Worm (Caenorhabditis elegans) whole organism, L4 larva: ENCODE data around the gene F55A11.8.
A peak's percentile ranks its signal among the peaks of the same experiment; 100 is the strongest.

Experiments
- F10B5.3 ChIP-seq: sonication (generic microtip); optimal IDR thresholded peaks from 2 replicates; lab custom pipeline; 2016; ENCODE audit warnings: mild to moderate bottlenecking, missing genetic modification characterization, missing compliant biosample characterization
- F26F4.8 ChIP-seq: fragments of 200-800 bp; sonication (Bioruptor generic); conservative IDR thresholded peaks from 2 replicates; pipeline ENCODE4 v1.3.6; 2022; ENCODE audit warnings: missing genetic modification characterization, missing compliant biosample characterization
- F37D6.2 ChIP-seq: sonication (generic microtip); optimal IDR thresholded peaks from 2 replicates; lab custom pipeline; 2016; ENCODE audit warnings: mild to moderate bottlenecking, missing genetic modification characterization, missing compliant biosample characterization
- F44E2.7 ChIP-seq: fragments of 200-800 bp; sonication (Bioruptor generic); IDR thresholded peaks from 2 replicates; pipeline ENCODE4 v2.1.2; 2022; ENCODE audit warnings: missing genetic modification characterization, missing compliant biosample characterization
- F49E8.2 ChIP-seq: sonication (generic microtip); optimal IDR thresholded peaks from 2 replicates; lab custom pipeline; 2016; ENCODE audit warnings: missing compliant biosample characterization, mild to moderate bottlenecking, missing genetic modification characterization, borderline replicate concordance
- T20F7.1 ChIP-seq: fragments of 200-800 bp; sonication (Bioruptor generic); optimal IDR thresholded peaks from 2 replicates; lab custom pipeline; 2018; ENCODE audit warnings: mild to moderate bottlenecking, missing genetic modification characterization, missing compliant biosample characterization
- Y5F2A.4 ChIP-seq: fragments of 200-800 bp; sonication (Bioruptor generic); optimal IDR thresholded peaks from 2 replicates; lab custom pipeline; 2018; ENCODE audit warnings: mild to moderate bottlenecking, missing genetic modification characterization, missing compliant biosample characterization
- ZK337.2 ChIP-seq: fragments of 200-800 bp; sonication (Bioruptor generic); IDR thresholded peaks from 2 replicates; pipeline ENCODE4 v1.3.6; 2022; ENCODE audit warnings: missing genetic modification reagents, missing genetic modification characterization, missing compliant biosample characterization
- aly-2 ChIP-seq: sonication (generic microtip); optimal IDR thresholded peaks from 2 replicates; lab custom pipeline; 2018; ENCODE audit warnings: missing biosample characterization, missing genetic modification characterization
- attf-4 ChIP-seq: sonication (generic microtip); optimal IDR thresholded peaks from 3 replicates; lab custom pipeline; 2017; ENCODE audit warnings: missing biosample characterization, missing genetic modification characterization
- ceh-28 ChIP-seq: fragments of 150-350 bp; optimal IDR thresholded peaks from 2 replicates; lab custom pipeline; 2014; ENCODE audit warnings: missing biosample characterization, missing genetic modification reagents, missing genetic modification characterization
- ceh-44 ChIP-seq: fragments of 200-800 bp; sonication (Bioruptor generic); IDR thresholded peaks from 2 replicates; pipeline ENCODE4 v1.3.6; 2022; ENCODE audit warnings: missing genetic modification reagents, missing genetic modification characterization, missing compliant biosample characterization
- ceh-62 ChIP-seq: sonication (generic microtip); optimal IDR thresholded peaks from 2 replicates; lab custom pipeline; 2017; ENCODE audit warnings: missing biosample characterization, missing genetic modification characterization
- ces-1 ChIP-seq: fragments of 150-350 bp; sonication (generic microtip); optimal IDR thresholded peaks from 4 replicates; lab custom pipeline; 2014; ENCODE audit warnings: missing biosample characterization, missing genetic modification reagents, missing genetic modification characterization
- daf-12 ChIP-seq: fragments of 150-350 bp; optimal IDR thresholded peaks from 2 replicates; lab custom pipeline; 2014; ENCODE audit warnings: missing biosample characterization, missing genetic modification reagents, missing genetic modification characterization
- daf-16 ChIP-seq, 3 experiments: sonication (generic microtip); optimal IDR thresholded peaks; 2 replicates each; lab custom pipeline; 2016 to 2017; ENCODE audit warnings: missing genetic modification characterization in 3 of 3, missing genetic modification reagents in 3 of 3, mild to moderate bottlenecking in 2 of 3, missing compliant biosample characterization in 2 of 3, missing biosample characterization in 1 of 3, moderate library complexity in 1 of 3
- dve-1 ChIP-seq: sonication (generic microtip); optimal IDR thresholded peaks from 2 replicates; lab custom pipeline; 2017; ENCODE audit warnings: antibody characterized with exemption, mild to moderate bottlenecking, missing genetic modification characterization, missing compliant biosample characterization; ENCODE audit not compliant: insufficient read depth
- fkh-10 ChIP-seq: fragments of 150-350 bp; optimal IDR thresholded peaks from 2 replicates; lab custom pipeline; 2014; ENCODE audit warnings: missing biosample characterization, missing genetic modification reagents, missing genetic modification characterization
- fos-1 ChIP-seq: fragments of 150-350 bp; optimal IDR thresholded peaks from 2 replicates; lab custom pipeline; 2014; ENCODE audit warnings: missing biosample characterization, missing genetic modification characterization
- hlh-11 ChIP-seq: fragments of 200-800 bp; sonication (Bioruptor generic); optimal IDR thresholded peaks from 2 replicates; lab custom pipeline; 2018; ENCODE audit warnings: mild to moderate bottlenecking, missing genetic modification characterization, missing compliant biosample characterization
- lin-13 ChIP-seq: fragments of 150-350 bp; optimal IDR thresholded peaks from 2 replicates; lab custom pipeline; 2014; ENCODE audit warnings: missing biosample characterization, missing genetic modification reagents, missing genetic modification characterization
- lin-38 ChIP-seq: fragments of 200-800 bp; sonication (Bioruptor generic); IDR thresholded peaks from 2 replicates; pipeline ENCODE4 v1.3.6; 2022; ENCODE audit warnings: missing genetic modification reagents, missing genetic modification characterization, missing compliant biosample characterization
- lin-39 ChIP-seq: fragments of 150-350 bp; optimal IDR thresholded peaks from 2 replicates; lab custom pipeline; 2014; ENCODE audit warnings: missing biosample characterization, missing genetic modification reagents, missing genetic modification characterization
- lsy-2 ChIP-seq, 2 experiments: fragments of 150-350 bp in 1 of 2; sonication (generic microtip) in 1 of 2; optimal IDR thresholded peaks; 2 replicates each; lab custom pipeline; 2014 to 2017; ENCODE audit warnings: missing biosample characterization in 2 of 2, missing genetic modification characterization in 2 of 2
- mdl-1 ChIP-seq, 2 experiments: fragments of 150-350 bp in 1 of 2; sonication (generic microtip) in 1 of 2; optimal IDR thresholded peaks; 2 replicates each; lab custom pipeline; 2014 to 2017; ENCODE audit warnings: missing biosample characterization in 2 of 2, missing genetic modification characterization in 2 of 2
- mxl-2 ChIP-seq: fragments of 200-800 bp; sonication (Bioruptor generic); conservative IDR thresholded peaks from 2 replicates; pipeline ENCODE4 v1.3.6; 2022; ENCODE audit warnings: missing genetic modification reagents, missing genetic modification characterization, missing compliant biosample characterization
- nhr-10 ChIP-seq: fragments of 150-350 bp; optimal IDR thresholded peaks from 2 replicates; lab custom pipeline; 2014; ENCODE audit warnings: missing biosample characterization, missing genetic modification characterization
- nhr-28 ChIP-seq: fragments of 150-350 bp; optimal IDR thresholded peaks from 2 replicates; lab custom pipeline; 2014; ENCODE audit warnings: missing biosample characterization, missing genetic modification characterization
- nhr-41 ChIP-seq: fragments of 200-800 bp; sonication (Bioruptor generic); IDR thresholded peaks from 2 replicates; pipeline ENCODE4 v1.3.6; 2022; ENCODE audit warnings: missing genetic modification reagents, missing genetic modification characterization, missing compliant biosample characterization
- nhr-42 ChIP-seq: fragments of 200-800 bp; sonication (Bioruptor generic); IDR thresholded peaks from 2 replicates; pipeline ENCODE4 v1.3.6; 2022; ENCODE audit warnings: missing genetic modification characterization, missing compliant biosample characterization
- nhr-48 ChIP-seq: sonication (generic microtip); optimal IDR thresholded peaks from 2 replicates; lab custom pipeline; 2016; ENCODE audit warnings: mild to moderate bottlenecking, missing genetic modification characterization, missing compliant biosample characterization
- nhr-77 ChIP-seq: fragments of 150-350 bp; optimal IDR thresholded peaks from 2 replicates; lab custom pipeline; 2014; ENCODE audit warnings: missing biosample characterization, missing genetic modification characterization
- pha-4 ChIP-seq, 2 experiments: fragments of 150-350 bp in 1 of 2; fragments of 200-800 bp in 1 of 2; sonication (Bioruptor generic) in 1 of 2; IDR thresholded peaks in 1 of 2; optimal IDR thresholded peaks in 1 of 2; 2 replicates each; pipeline versions ENCODE4 v1.3.6 to Lab custom; 2014 to 2022; ENCODE audit warnings: missing genetic modification characterization in 2 of 2, missing genetic modification reagents in 2 of 2, missing biosample characterization in 1 of 2, missing compliant biosample characterization in 1 of 2
- php-3 ChIP-seq: fragments of 200-800 bp; sonication (Bioruptor generic); IDR thresholded peaks from 2 replicates; pipeline ENCODE4 v1.3.6; 2022; ENCODE audit warnings: missing genetic modification reagents, missing genetic modification characterization, missing compliant biosample characterization
- rbr-2 ChIP-seq: sonication (generic microtip); optimal IDR thresholded peaks from 2 replicates; lab custom pipeline; 2016; ENCODE audit warnings: missing genotype, missing genetic modification characterization, missing compliant biosample characterization
- sdz-12 ChIP-seq: fragments of 200-800 bp; sonication (Bioruptor generic); optimal IDR thresholded peaks from 2 replicates; lab custom pipeline; 2018; ENCODE audit warnings: mild to moderate bottlenecking, missing genetic modification characterization, missing compliant biosample characterization
- set-16 ChIP-seq: fragments of 200-800 bp; sonication (Bioruptor generic); IDR thresholded peaks from 2 replicates; pipeline ENCODE4 v1.3.6; 2022; ENCODE audit warnings: missing genetic modification reagents, missing genetic modification characterization, missing compliant biosample characterization
- skn-1 ChIP-seq: fragments of 150-350 bp; optimal IDR thresholded peaks from 2 replicates; lab custom pipeline; 2014; ENCODE audit warnings: missing biosample characterization, missing genetic modification characterization
- snpc-1.2 ChIP-seq: fragments of 200-800 bp; sonication (Bioruptor generic); IDR thresholded peaks from 2 replicates; pipeline ENCODE4 v1.3.6; 2022; ENCODE audit warnings: missing genetic modification reagents, missing genetic modification characterization, missing compliant biosample characterization
- snpc-4 ChIP-seq: fragments of 150-350 bp; optimal IDR thresholded peaks from 2 replicates; lab custom pipeline; 2014; ENCODE audit warnings: missing biosample characterization, missing genetic modification characterization
- tag-97 ChIP-seq: fragments of 200-800 bp; sonication (Bioruptor generic); IDR thresholded peaks from 2 replicates; pipeline ENCODE4 v1.3.6; 2022; ENCODE audit warnings: missing genetic modification characterization, missing compliant biosample characterization
- unc-130 ChIP-seq: sonication (generic microtip); optimal IDR thresholded peaks from 2 replicates; lab custom pipeline; 2016; ENCODE audit warnings: missing genetic modification reagents, missing genetic modification characterization, missing compliant biosample characterization
- zag-1 ChIP-seq: fragments of 150-350 bp; optimal IDR thresholded peaks from 2 replicates; lab custom pipeline; 2014; ENCODE audit warnings: missing biosample characterization, missing genetic modification characterization
- zfp-3 ChIP-seq: fragments of 200-800 bp; sonication (Bioruptor generic); conservative IDR thresholded peaks from 2 replicates; pipeline ENCODE4 v1.3.6; 2022; ENCODE audit warnings: missing genetic modification reagents, missing genetic modification characterization, missing compliant biosample characterization

The F55A11.8 gene

DNA sequence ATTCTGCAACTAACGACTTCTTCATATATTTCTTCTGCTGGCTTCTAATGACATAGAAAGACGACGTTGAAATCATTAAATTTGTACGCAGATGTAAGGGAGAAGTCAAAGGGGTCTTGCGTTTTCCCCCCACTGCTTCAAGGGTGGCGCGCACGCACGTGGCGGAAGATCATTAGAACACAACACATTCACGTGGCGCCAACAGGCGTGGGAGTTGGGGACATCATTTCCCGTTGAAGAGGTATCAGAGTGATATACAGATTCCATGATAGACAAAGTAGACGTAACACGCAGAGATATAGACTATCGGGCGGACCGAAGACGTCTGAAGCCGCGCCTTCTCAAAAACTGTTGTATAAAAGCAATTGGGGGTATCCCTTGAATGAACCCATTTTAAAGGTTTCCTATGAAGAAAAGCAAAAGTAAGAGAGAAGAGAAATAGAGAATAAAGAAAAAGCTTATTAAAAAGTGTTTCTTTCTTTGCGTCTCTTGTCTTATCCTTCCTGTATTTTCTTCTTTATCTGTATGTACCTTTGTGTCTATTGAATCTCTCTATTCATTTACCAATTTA is 11.3 kb downstream of the F55A11.8 start (continued):
- no peak for TF ChIP-seq attf-4 (tag; lab: Kevin White, UChicago)

DNA sequence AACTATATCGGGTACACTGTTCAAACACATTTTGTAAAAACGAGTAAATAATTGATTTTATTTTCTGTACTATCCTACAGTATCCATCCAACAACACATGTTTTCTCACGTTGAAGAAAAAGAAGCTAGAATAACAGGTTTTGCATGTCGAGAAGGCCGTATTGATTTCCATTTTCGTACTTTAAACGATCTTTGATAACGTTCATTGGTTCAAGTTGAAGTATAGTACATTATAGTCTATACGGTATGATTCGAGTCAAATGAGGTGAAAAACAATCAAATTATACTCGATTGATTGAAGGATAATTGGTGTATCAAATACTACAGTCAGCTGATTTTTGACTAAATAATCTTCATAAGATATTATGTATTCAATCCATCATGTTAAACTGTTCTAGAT is 12.5 kb downstream of the F55A11.8 start:
- TF ChIP-seq nhr-48 (tag; lab: Kevin White, UChicago) = peak; percentile 56
- peak; percentile 24 for TF ChIP-seq T20F7.1 (GFP tag; lab: Kevin White, UChicago)
- TF ChIP-seq dve-1 (tag; lab: Kevin White, UChicago) = peak; percentile 1
- TF ChIP-seq Y5F2A.4 (GFP tag; lab: Kevin White, UChicago) = no peak
- peak in 1 of 2 experiments; percentile 34 for TF ChIP-seq lsy-2 (tag; optimal IDR thresholded peaks at IDR 0.05; lab: Kevin White, UChicago)
- no peak for TF ChIP-seq F37D6.2
- TF ChIP-seq mxl-2 = no peak
- peak; percentile 28 for TF ChIP-seq nhr-28 (tag; lab: Kevin White, UChicago)
- TF ChIP-seq hlh-11 (tag; lab: Kevin White, UChicago) = peak; percentile 20
- TF ChIP-seq mdl-1 (tag; optimal IDR thresholded peaks at IDR 0.05; lab: Kevin White, UChicago) = peak in 1 of 2 experiments; percentile 17
- TF ChIP-seq zag-1 (tag; lab: Kevin White, UChicago) = no peak

DNA sequence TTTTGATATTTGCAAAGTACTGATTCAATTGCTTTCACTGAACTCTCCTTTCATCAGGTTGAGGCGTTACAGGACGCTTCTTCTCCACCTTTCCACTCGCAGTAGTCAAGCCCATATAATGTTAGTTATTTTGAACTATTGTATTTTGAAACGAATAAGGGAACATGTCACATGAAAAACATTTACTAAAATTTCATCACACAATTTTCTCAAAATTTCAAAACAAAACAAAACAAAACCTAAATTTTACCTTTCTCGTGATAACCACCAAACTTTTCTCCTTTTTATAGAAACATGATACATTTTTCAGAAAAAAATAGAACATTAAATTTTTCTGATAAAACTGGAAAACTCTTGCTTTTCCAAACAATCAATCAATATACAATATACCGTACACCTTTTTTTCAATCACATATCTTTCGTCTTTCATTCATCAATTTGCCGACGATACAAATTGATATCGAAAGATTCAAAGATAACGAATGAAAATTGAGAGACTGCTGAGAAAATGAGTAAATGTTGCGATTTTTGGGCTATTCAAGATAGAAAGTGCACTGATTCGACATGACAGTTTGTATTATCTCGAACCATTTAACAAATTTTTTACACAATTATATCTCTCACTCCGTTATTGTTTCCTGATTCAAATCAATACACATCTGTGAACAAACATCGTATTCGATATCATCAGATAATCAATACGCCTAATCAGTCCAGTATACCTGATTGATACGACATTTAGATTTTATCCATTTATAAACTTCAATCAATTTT is 13.3 kb downstream of the F55A11.8 start:
- TF ChIP-seq rbr-2 (no peak), nhr-10 (tag; lab: Kevin White, UChicago) (no peak), aly-2 (tag; lab: Kevin White, UChicago) (no peak), ceh-44 (GFP tag; lab: Robert Waterston, UW) (no peak), snpc-1.2 (no peak), skn-1 (tag; lab: Kevin White, UChicago) (no peak), lin-39 (tag; lab: Kevin White, UChicago) (no peak), ZK337.2 (GFP tag; lab: Robert Waterston, UW) (no peak), snpc-4 (tag; lab: Kevin White, UChicago) (no peak), F10B5.3 (tag; lab: Kevin White, UChicago) (no peak), lin-38 (GFP tag; lab: Robert Waterston, UW) (no peak), pha-4 (GFP tag; IDR thresholded peaks at IDR 0.05; lab: Robert Waterston, UW) (no peak), pha-4 (tag; optimal IDR thresholded peaks at IDR 0.05; lab: Kevin White, UChicago) (no peak), T20F7.1 (GFP tag; lab: Kevin White, UChicago) (no peak), daf-16 (GFP tag; optimal IDR thresholded peaks at IDR 0.05; lab: Kevin White, UChicago) (no peak), daf-16 (tag; optimal IDR thresholded peaks at IDR 0.05; lab: Kevin White, UChicago) (no peak), nhr-77 (tag; lab: Kevin White, UChicago) (no peak), php-3 (GFP tag; lab: Robert Waterston, UW) (no peak), nhr-48 (tag; lab: Kevin White, UChicago) (peak; percentile 83), fos-1 (no peak), fkh-10 (no peak), sdz-12 (GFP tag; lab: Kevin White, UChicago) (no peak), nhr-41 (GFP tag; lab: Robert Waterston, UW) (no peak), ceh-62 (tag; lab: Kevin White, UChicago) (no peak), zfp-3 (no peak), ceh-28 (no peak), daf-12 (no peak), ces-1 (GFP tag; lab: Kevin White, UChicago) (no peak), attf-4 (tag; lab: Kevin White, UChicago) (no peak), zag-1 (tag; lab: Kevin White, UChicago) (no peak), lsy-2 (tag; optimal IDR thresholded peaks at IDR 0.05; lab: Kevin White, UChicago) (peak; percentile 18 to 56), lin-13 (no peak), unc-130 (GFP tag; lab: Kevin White, UChicago) (no peak), F26F4.8 (no peak), F44E2.7 (GFP tag; lab: Robert Waterston, UW) (no peak), Y5F2A.4 (GFP tag; lab: Kevin White, UChicago) (no peak), tag-97 (GFP tag; lab: Robert Waterston, UW) (no peak), hlh-11 (tag; lab: Kevin White, UChicago) (peak; percentile 47), set-16 (GFP tag; lab: Robert Waterston, UW) (no peak), nhr-42 (GFP tag; lab: Robert Waterston, UW) (0 out of 2 replicates have a peak, but pooled peaks have one; percentile 35), F49E8.2 (tag; lab: Kevin White, UChicago) (no peak)
